Worm (Caenorhabditis elegans): ENCODE results near the gene cpg-8.

cpg-8 gene

DNA sequence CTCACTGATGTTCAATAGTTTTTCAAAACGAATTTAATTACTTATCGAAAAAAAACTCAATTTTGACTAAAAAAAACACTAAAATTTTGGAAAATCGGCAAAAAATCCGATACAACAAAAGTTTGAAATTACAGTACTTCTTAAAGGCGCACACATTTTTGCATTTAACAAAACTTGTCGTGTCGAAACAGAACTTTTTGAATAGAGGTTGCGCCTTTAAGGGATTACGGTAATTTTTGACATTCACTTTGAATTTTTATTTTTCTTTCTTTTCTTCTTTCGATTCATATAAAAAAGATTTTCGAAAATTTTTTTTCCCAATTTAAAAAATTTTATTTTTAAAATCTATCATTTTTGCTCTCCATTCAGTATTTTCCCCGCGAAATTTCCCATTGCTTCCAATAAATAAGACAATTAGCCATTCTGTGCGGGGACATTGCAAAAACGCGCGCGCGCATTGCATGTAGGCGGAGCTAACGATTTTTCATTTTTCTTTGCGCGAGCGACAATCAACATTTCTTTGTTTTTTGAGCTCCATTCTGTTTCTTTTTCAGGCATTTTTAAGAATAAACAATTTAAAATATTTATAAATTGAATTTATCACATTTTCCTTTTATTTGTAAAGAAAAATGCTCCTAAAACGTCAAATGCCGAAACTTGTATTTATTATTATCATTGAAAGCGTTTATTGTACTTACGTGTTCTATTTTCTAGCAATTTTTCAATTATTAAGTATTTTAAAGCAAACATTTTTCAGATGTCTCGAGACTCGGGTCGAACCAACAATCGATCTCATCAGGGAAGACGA lies 39.1 kb upstream of the cpg-8 start, which contains the start of gene F39G3.3 (continued):
- TF ChIP-seq daf-12 (tag; optimal IDR thresholded peaks at IDR 0.05), result no peak
- TF ChIP-seq madf-5 (GFP tag; IDR thresholded peaks at IDR 0.05), result 0 out of 4 replicates have a peak, but pooled peaks of 1 of the 2 experiments have one; percentile 21
- peak; percentile 58 for TF ChIP-seq duxl-1 (tag; optimal IDR thresholded peaks at IDR 0.05; ENCODE audit: poor library complexity)

DNA sequence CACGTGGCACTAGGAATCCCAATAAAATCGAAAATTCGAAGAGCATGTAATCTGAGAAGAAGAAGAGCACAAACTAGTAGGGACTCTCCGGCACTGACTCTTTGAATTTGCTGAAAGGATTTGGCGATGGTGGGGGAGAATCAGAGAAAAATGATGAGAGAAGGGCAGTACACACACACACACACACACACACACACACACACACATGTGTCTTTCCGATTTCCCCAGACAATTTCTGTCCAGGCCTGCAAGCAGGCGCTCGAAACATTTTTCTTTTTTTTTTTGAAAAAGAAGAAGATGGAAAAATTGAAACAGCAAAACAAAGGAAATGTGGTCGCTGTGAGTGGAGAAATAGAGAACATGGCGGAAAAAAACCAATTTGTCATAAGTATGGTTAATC lies 37.8 kb upstream of the cpg-8 start, which contains the start of gene tig-2:
Gene tig-2, minus strand, starts transcription at position 87 of the 400 bp plus-strand sequence.
- TF ChIP-seq lin-38 (GFP tag; IDR thresholded peaks at IDR 0.05) (no peak), attf-4 (tag; optimal IDR thresholded peaks at IDR 0.05) (no peak), zag-1 (tag; optimal IDR thresholded peaks at IDR 0.05) (no peak), mep-1 (tag; optimal IDR thresholded peaks at IDR 0.05) (peak; percentile 19), hmg-1.1 (GFP tag; IDR thresholded peaks at IDR 0.05) (peak; percentile 53; the same call in 1 of the 2 replicates), ceh-82 (tag; optimal IDR thresholded peaks at IDR 0.05) (no peak), F44E2.7 (GFP tag; IDR thresholded peaks at IDR 0.05) (no peak), F37D6.2 (tag; optimal IDR thresholded peaks at IDR 0.05) (no peak), mxl-3 (GFP tag; optimal IDR thresholded peaks at IDR 0.05) (peak; percentile 65), lin-29 (GFP tag; IDR thresholded peaks at IDR 0.05) (no peak), dmd-9 (GFP tag; IDR thresholded peaks at IDR 0.05) (no peak), set-16 (GFP tag; IDR thresholded peaks at IDR 0.05) (no peak), nhr-102 (tag; optimal IDR thresholded peaks at IDR 0.05) (no peak), ceh-20 (GFP tag; IDR thresholded peaks at IDR 0.05) (0 out of 2 replicates have a peak, but pooled peaks have one; percentile 43), aly-2 (tag; optimal IDR thresholded peaks at IDR 0.05) (no peak), gei-8 (GFP tag; optimal IDR thresholded peaks at IDR 0.05) (no peak), skn-1 (tag; optimal IDR thresholded peaks at IDR 0.05) (no peak), hlh-30 (tag; optimal IDR thresholded peaks at IDR 0.05; ENCODE audit: insufficient read depth) (peak; percentile 29), nhr-6 (tag; optimal IDR thresholded peaks at IDR 0.05) (no peak), F26F4.8 (GFP tag; conservative IDR thresholded peaks at IDR 0.05) (no peak), sdz-12 (GFP tag; optimal IDR thresholded peaks at IDR 0.05) (no peak), lsy-2 (tag; optimal IDR thresholded peaks at IDR 0.05) (peak in 1 of 2 experiments; percentile 29), tag-97 (GFP tag; IDR thresholded peaks at IDR 0.05) (no peak), madf-9 (GFP tag; conservative IDR thresholded peaks at IDR 0.05) (no peak), snpc-1.2 (GFP tag; IDR thresholded peaks at IDR 0.05) (no peak), aha-1 (tag) (peak; percentile 80), D1046.2 (GFP tag; IDR thresholded peaks at IDR 0.05) (no peak), nhr-10 (tag; optimal IDR thresholded peaks at IDR 0.05) (no peak), php-3 (GFP tag; IDR thresholded peaks at IDR 0.05) (no peak), F10B5.3 (tag; optimal IDR thresholded peaks at IDR 0.05) (no peak), saeg-2 (GFP tag; IDR thresholded peaks at IDR 0.05) (0 out of 2 replicates have a peak, but pooled peaks have one; percentile 25), daf-16 (GFP tag; optimal IDR thresholded peaks at IDR 0.05) (no peak), daf-16 (tag; optimal IDR thresholded peaks at IDR 0.05) (no peak), nhr-42 (GFP tag; IDR thresholded peaks at IDR 0.05) (no peak), lin-39 (tag; optimal IDR thresholded peaks at IDR 0.05) (no peak), nhr-76 (tag; optimal IDR thresholded peaks at IDR 0.05) (no peak), nhr-77 (tag; optimal IDR thresholded peaks at IDR 0.05) (no peak), pha-4 (GFP tag; IDR thresholded peaks at IDR 0.05) (no peak), pha-4 (tag; optimal IDR thresholded peaks at IDR 0.05) (no peak), unc-130 (GFP tag; optimal IDR thresholded peaks at IDR 0.05) (no peak), nhr-41 (GFP tag; IDR thresholded peaks at IDR 0.05) (no peak), unc-62 (GFP tag; optimal IDR thresholded peaks at IDR 0.05 in 1 of 2) (peak in 1 of 2 experiments; percentile 99), unc-62 (tag; optimal IDR thresholded peaks at IDR 0.05) (no peak), cey-2 (tag; optimal IDR thresholded peaks at IDR 0.05; ENCODE audit: borderline replicate concordance, insufficient read depth) (no peak), hlh-11 (tag; optimal IDR thresholded peaks at IDR 0.05) (peak; percentile 28), ces-1 (GFP tag; optimal IDR thresholded peaks at IDR 0.05) (no peak)

Measured in whole organism, L4 larva.